Worm (Caenorhabditis elegans) whole organism, L1 larva: ENCODE results near the gene Y54G2A.11.

Experiments used
- C04F5.9 ChIP-seq: sonication (generic microtip); optimal IDR thresholded peaks from 2 replicates; lab custom pipeline; 2016; ENCODE audit warnings: missing genetic modification characterization, missing compliant biosample characterization
- Y116A8C.19 ChIP-seq: sonication (generic microtip); optimal IDR thresholded peaks from 2 replicates; lab custom pipeline; 2016; ENCODE audit warnings: missing compliant biosample characterization, missing genetic modification characterization, borderline replicate concordance
- aha-1 ChIP-seq: fragments of 150-350 bp; optimal IDR thresholded peaks from 2 replicates; lab custom pipeline; 2014; ENCODE audit warnings: missing biosample characterization, missing genetic modification characterization
- ama-1 ChIP-seq: fragments of 150-350 bp; optimal IDR thresholded peaks from 2 replicates; lab custom pipeline; 2014
- ces-1 ChIP-seq: fragments of 150-350 bp; optimal IDR thresholded peaks from 2 replicates; lab custom pipeline; 2014; ENCODE audit warnings: missing biosample characterization, missing genetic modification reagents, missing genetic modification characterization
- dsc-1 ChIP-seq: sonication (generic microtip); optimal IDR thresholded peaks from 2 replicates; lab custom pipeline; 2016; ENCODE audit warnings: mild to moderate bottlenecking, missing genetic modification characterization, missing compliant biosample characterization
- efl-1 ChIP-seq, 4 experiments: fragments of 150-350 bp; optimal IDR thresholded peaks in 3 of 4; peaks in 1 of 4; 1 replicate in 1 of 4; 2 replicates in 3 of 4; lab custom pipeline; 2014; ENCODE audit warnings: missing biosample characterization in 2 of 4, missing genetic modification characterization in 2 of 4, missing genetic modification reagents in 2 of 4
- egl-27 ChIP-seq, 2 experiments: fragments of 150-350 bp in 1 of 2; sonication (generic microtip); optimal IDR thresholded peaks; 3 replicates each; lab custom pipeline; 2017 to 2018; ENCODE audit warnings: missing biosample characterization in 2 of 2, missing genetic modification characterization in 2 of 2, missing genetic modification reagents in 2 of 2
- fkh-8 ChIP-seq: sonication (generic microtip); optimal IDR thresholded peaks from 2 replicates; lab custom pipeline; 2016; ENCODE audit warnings: mild to moderate bottlenecking, missing genetic modification characterization, missing compliant biosample characterization
- fos-1 ChIP-seq: fragments of 150-350 bp; optimal IDR thresholded peaks from 2 replicates; lab custom pipeline; 2014; ENCODE audit warnings: missing biosample characterization, missing genetic modification characterization
- hlh-4 ChIP-seq: sonication (generic microtip); optimal IDR thresholded peaks from 2 replicates; lab custom pipeline; 2016; ENCODE audit warnings: mild to moderate bottlenecking, missing genetic modification characterization, missing compliant biosample characterization
- lin-14 ChIP-seq: fragments of 200-800 bp; sonication (Bioruptor generic); optimal IDR thresholded peaks from 2 replicates; lab custom pipeline; 2018; ENCODE audit warnings: mild to moderate bottlenecking, missing genetic modification characterization, moderate library complexity, missing compliant biosample characterization
- lin-35 ChIP-seq, 2 experiments: fragments of 150-350 bp; optimal IDR thresholded peaks; 2 replicates each; lab custom pipeline; 2014; ENCODE audit warnings: missing biosample characterization in 2 of 2, missing genetic modification characterization in 2 of 2, missing genetic modification reagents in 2 of 2
- lin-39 ChIP-seq: fragments of 150-350 bp; optimal IDR thresholded peaks from 2 replicates; lab custom pipeline; 2014; ENCODE audit warnings: missing biosample characterization, missing genetic modification reagents, missing genetic modification characterization
- mdl-1 ChIP-seq, 2 experiments: fragments of 150-350 bp; optimal IDR thresholded peaks; 2 replicates each; lab custom pipeline; 2014 to 2017; ENCODE audit warnings: missing biosample characterization in 2 of 2, missing genetic modification characterization in 2 of 2, inconsistent platforms in 1 of 2
- mep-1 ChIP-seq: fragments of 150-350 bp; optimal IDR thresholded peaks from 2 replicates; lab custom pipeline; 2014; ENCODE audit warnings: missing biosample characterization, missing genetic modification characterization
- nhr-11 ChIP-seq: fragments of 150-350 bp; optimal IDR thresholded peaks from 2 replicates; lab custom pipeline; 2014; ENCODE audit warnings: missing biosample characterization, missing genetic modification characterization
- nhr-12 ChIP-seq: sonication (generic microtip); optimal IDR thresholded peaks from 2 replicates; lab custom pipeline; 2017; ENCODE audit warnings: missing biosample characterization, missing genetic modification characterization
- nhr-20 ChIP-seq: sonication (generic microtip); optimal IDR thresholded peaks from 2 replicates; lab custom pipeline; 2016; ENCODE audit warnings: mild to moderate bottlenecking, missing genetic modification characterization, missing compliant biosample characterization
- nhr-71 ChIP-seq: sonication (generic microtip); optimal IDR thresholded peaks from 2 replicates; lab custom pipeline; 2016; ENCODE audit warnings: mild to moderate bottlenecking, missing genetic modification characterization, moderate library complexity, missing compliant biosample characterization
- nhr-84 ChIP-seq: sonication (generic microtip); optimal IDR thresholded peaks from 2 replicates; lab custom pipeline; 2017; ENCODE audit warnings: missing biosample characterization, missing genetic modification characterization
- nhr-85 ChIP-seq: sonication (generic microtip); peaks from one replicate; lab custom pipeline; 2016; ENCODE audit warnings: missing genetic modification characterization, inconsistent platforms, missing compliant biosample characterization
- nhr-90 ChIP-seq: sonication (generic microtip); optimal IDR thresholded peaks from 2 replicates; lab custom pipeline; 2016; ENCODE audit warnings: mild to moderate bottlenecking, missing genetic modification characterization, missing compliant biosample characterization; ENCODE audit not compliant: poor library complexity
- pag-3 ChIP-seq: sonication (generic microtip); optimal IDR thresholded peaks from 2 replicates; lab custom pipeline; 2017; ENCODE audit warnings: missing genetic modification characterization, mild to moderate bottlenecking, missing compliant biosample characterization, antibody characterized with exemption, borderline replicate concordance; ENCODE audit not compliant: insufficient read depth
- pqm-1 ChIP-seq: sonication (generic microtip); optimal IDR thresholded peaks from 3 replicates; lab custom pipeline; 2017; ENCODE audit warnings: missing biosample characterization, missing genetic modification characterization
- tbx-2 ChIP-seq: sonication (generic microtip); optimal IDR thresholded peaks from 2 replicates; lab custom pipeline; 2016; ENCODE audit warnings: missing genetic modification characterization, missing compliant biosample characterization
- unc-86 ChIP-seq: sonication (generic microtip); optimal IDR thresholded peaks from 2 replicates; lab custom pipeline; 2016; ENCODE audit warnings: missing genetic modification characterization, missing compliant biosample characterization
- unc-98 ChIP-seq: fragments of 200-800 bp; sonication (Bioruptor generic); IDR thresholded peaks from 2 replicates; pipeline ENCODE4 v1.3.6; 2022; ENCODE audit warnings: missing genetic modification characterization, missing compliant biosample characterization
- xbp-1 ChIP-seq: sonication (generic microtip); optimal IDR thresholded peaks from 2 replicates; lab custom pipeline; 2016; ENCODE audit warnings: missing genetic modification characterization, missing compliant biosample characterization
- zip-4 ChIP-seq: fragments of 200-800 bp; sonication (Bioruptor generic); optimal IDR thresholded peaks from 2 replicates; lab custom pipeline; 2018; ENCODE audit warnings: mild to moderate bottlenecking, missing genetic modification characterization, moderate library complexity, missing compliant biosample characterization
- ztf-11 ChIP-seq, 2 experiments: sonication (generic microtip); optimal IDR thresholded peaks; 2 replicates each; lab custom pipeline; 2016 to 2017; ENCODE audit warnings: missing genetic modification characterization in 2 of 2, missing biosample characterization in 1 of 2, missing compliant biosample characterization in 1 of 2
- ztf-4 ChIP-seq: fragments of 150-350 bp; optimal IDR thresholded peaks from 2 replicates; lab custom pipeline; 2014; ENCODE audit warnings: missing biosample characterization, missing genetic modification characterization

Gene Y54G2A.11

ce11 chrIV:2753541-2753940 lies 18.1 kb downstream of the Y54G2A.11 start:
- TF ChIP-seq efl-1 (optimal IDR thresholded peaks at IDR 0.05; lab: Kevin White, UChicago): no peak
- TF ChIP-seq efl-1 (GFP tag; optimal IDR thresholded peaks at IDR 0.05 in 1 of 2; lab: Kevin White, UChicago): peak in 1 of 2 experiments; percentile 91
- no peak for TF ChIP-seq unc-86

ce11 chrIV:2751568-2751967 lies 20.0 kb downstream of the Y54G2A.11 start, which contains the start of gene Y54G2A.41:
Gene Y54G2A.41 (plus strand): TSS chrIV:2751868.
- TF ChIP-seq fos-1: no peak
- TF ChIP-seq efl-1 (optimal IDR thresholded peaks at IDR 0.05; lab: Kevin White, UChicago): no peak
- TF ChIP-seq efl-1 (GFP tag; optimal IDR thresholded peaks at IDR 0.05 in 1 of 2; lab: Kevin White, UChicago): peak in 1 of 2 experiments; percentile 78
- TF ChIP-seq, all 84 proteins: peak for 1

- no peak for TF ChIP-seq nhr-84
- no peak for TF ChIP-seq xbp-1
- no peak for TF ChIP-seq zip-4 (GFP tag; lab: Kevin White, UChicago)
- no peak for TF ChIP-seq ztf-4 (tag; lab: Kevin White, UChicago)
- TF ChIP-seq dsc-1: no peak
- peak; percentile 21 for TF ChIP-seq nhr-71
- TF ChIP-seq lin-39: no peak
- no peak for TF ChIP-seq egl-27 (tag; optimal IDR thresholded peaks at IDR 0.05; lab: Kevin White, UChicago)
- no peak for TF ChIP-seq mep-1 (tag; lab: Kevin White, UChicago)
- peak; percentile 50 for TF ChIP-seq fkh-8 (tag; lab: Kevin White, UChicago)
- no peak for TF ChIP-seq nhr-12 (tag; lab: Kevin White, UChicago)
- TF ChIP-seq mdl-1 (tag; optimal IDR thresholded peaks at IDR 0.05; lab: Kevin White, UChicago): no peak
- TF ChIP-seq C04F5.9 (tag; lab: Kevin White, UChicago): no peak
- TF ChIP-seq nhr-90 (tag; lab: Kevin White, UChicago): no peak
- no peak for TF ChIP-seq Y116A8C.19
- TF ChIP-seq, all 84 proteins: peak for 2
These were observed 21.0 kb downstream of the Y54G2A.11 start for ce11 chrIV:2750607-2751006.

ce11 chrIV:2748863-2749451 lies 22.6 kb downstream of the Y54G2A.11 start:
- TF ChIP-seq tbx-2 (tag; lab: Kevin White, UChicago) (no peak), pqm-1 (no peak), aha-1 (tag; lab: Kevin White, UChicago) (no peak), ces-1 (GFP tag; lab: Kevin White, UChicago) (no peak), nhr-85 (peak; percentile 32), nhr-11 (tag; lab: Kevin White, UChicago) (no peak), ama-1 (lab: Kevin White, UChicago) (no peak), lin-35 (GFP tag; optimal IDR thresholded peaks at IDR 0.05; lab: Kevin White, UChicago) (peak in 1 of 2 experiments; percentile 10)

- no peak for TF ChIP-seq pag-3 (tag; lab: Kevin White, UChicago)
- no peak for TF ChIP-seq ztf-11 (tag; optimal IDR thresholded peaks at IDR 0.05; lab: Kevin White, UChicago)
- TF ChIP-seq nhr-20: no peak
- peak; percentile 20 for TF ChIP-seq xbp-1
- TF ChIP-seq hlh-4: no peak
- TF ChIP-seq fkh-8 (tag; lab: Kevin White, UChicago): peak; percentile 11
- peak; percentile 69 for TF ChIP-seq lin-14
- TF ChIP-seq mep-1 (tag; lab: Kevin White, UChicago): no peak
- no peak for TF ChIP-seq unc-98
These were observed 24.1 kb downstream of the Y54G2A.11 start for ce11 chrIV:2747385-2748007.
